Fruit fly (Drosophila melanogaster) whole organism: ENCODE results near the gene kin17.

Source experiments
- CG8478 ChIP-seq: fragments of >200 bp; optimal IDR thresholded peaks from 2 replicates; lab custom pipeline; 2018; ENCODE audit warnings: inconsistent platforms
- Dll ChIP-seq: fragments of >200 bp; optimal IDR thresholded peaks from 2 replicates; lab custom pipeline; 2017
- EcR ChIP-seq, 2 experiments: fragments of >200 bp; optimal IDR thresholded peaks; 2 replicates each; lab custom pipeline; 2017; ENCODE audit warnings: missing biosample characterization in 2 of 2, missing genetic modification characterization in 2 of 2, missing genetic modification reagents in 2 of 2
- pan ChIP-seq: fragments of >200 bp; optimal IDR thresholded peaks from 2 replicates; lab custom pipeline; 2017
- psq ChIP-seq: fragments of >200 bp; optimal IDR thresholded peaks from 2 replicates; lab custom pipeline; 2017
- usp ChIP-seq: fragments of >200 bp; optimal IDR thresholded peaks from 2 replicates; lab custom pipeline; 2017; ENCODE audit warnings: missing biosample characterization, missing genetic modification characterization, mixed read lengths

kin17 gene

dm6 chr3L:20393357-20393756, 36.8 kb downstream of the kin17 start, which contains the start of gene CG33969:
Gene CG33969 (minus strand): TSS chr3L:20393553.
- TF ChIP-seq pan (lab: Kevin White, UChicago) = no peak
- no peak for TF ChIP-seq Dll (lab: Kevin White, UChicago)
- no peak for TF ChIP-seq psq
- no peak for TF ChIP-seq EcR (GFP tag; optimal IDR thresholded peaks at IDR 0.05; lab: Kevin White, UChicago)
- no peak for TF ChIP-seq usp (GFP tag; lab: Kevin White, UChicago)
- TF ChIP-seq CG8478 (lab: Kevin White, UChicago) = no peak

- TF ChIP-seq usp (GFP tag; lab: Kevin White, UChicago) = no peak
- peak; percentile 67 for TF ChIP-seq pan (lab: Kevin White, UChicago)
Measured at dm6 chr3L:20395257-20395909, 38.8 kb downstream of the kin17 start.

DNA sequence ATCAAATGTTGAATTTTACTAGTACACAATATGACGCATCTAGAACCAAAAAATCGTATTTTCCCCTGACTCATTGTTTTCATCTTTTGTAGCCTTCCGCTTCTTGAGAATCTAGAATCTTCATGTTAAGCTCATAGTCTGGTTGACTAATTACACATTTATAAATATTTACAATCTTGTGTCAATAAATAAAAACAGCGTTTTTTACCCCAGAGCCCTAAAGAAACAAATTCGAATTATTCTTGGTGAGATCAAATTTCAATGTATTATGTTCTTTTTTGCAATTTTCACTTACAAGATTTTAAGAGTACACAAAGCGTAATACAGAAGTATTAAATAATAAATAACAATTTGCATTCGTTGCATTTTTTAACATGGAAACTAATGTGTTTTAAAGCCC, 39.4 kb downstream of the kin17 start:
- TF ChIP-seq Dll (lab: Kevin White, UChicago) = no peak
- no peak for TF ChIP-seq CG8478 (lab: Kevin White, UChicago)
- no peak for TF ChIP-seq pan (lab: Kevin White, UChicago)
- no peak for TF ChIP-seq EcR (GFP tag; optimal IDR thresholded peaks at IDR 0.05; lab: Kevin White, UChicago)
- no peak for TF ChIP-seq psq
- TF ChIP-seq usp (GFP tag; lab: Kevin White, UChicago) = no peak

DNA sequence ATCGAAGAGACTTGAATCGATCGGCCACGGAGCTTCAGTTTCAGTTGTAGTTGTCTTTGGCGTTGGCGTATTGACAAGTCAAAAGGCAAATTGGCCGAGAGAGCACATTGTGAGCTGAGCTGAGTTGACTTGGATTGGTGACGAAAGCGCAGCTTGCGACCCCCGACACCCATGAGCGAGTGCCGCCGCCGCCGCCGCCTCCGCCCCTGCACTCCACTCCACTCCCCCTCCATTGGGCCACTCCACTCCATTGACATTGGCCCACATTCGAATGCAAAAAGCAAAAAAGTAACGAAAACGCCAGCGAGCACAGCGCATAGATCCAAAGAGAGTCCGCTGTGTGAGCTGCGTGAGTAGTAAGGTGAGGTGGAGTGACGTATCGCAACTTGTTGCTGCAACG, 41.2 kb downstream of the kin17 start:
- TF ChIP-seq usp (GFP tag; lab: Kevin White, UChicago) (no peak), EcR (GFP tag; optimal IDR thresholded peaks at IDR 0.05; lab: Kevin White, UChicago) (no peak), CG8478 (lab: Kevin White, UChicago) (no peak), pan (lab: Kevin White, UChicago) (no peak), psq (no peak), Dll (lab: Kevin White, UChicago) (no peak)

DNA sequence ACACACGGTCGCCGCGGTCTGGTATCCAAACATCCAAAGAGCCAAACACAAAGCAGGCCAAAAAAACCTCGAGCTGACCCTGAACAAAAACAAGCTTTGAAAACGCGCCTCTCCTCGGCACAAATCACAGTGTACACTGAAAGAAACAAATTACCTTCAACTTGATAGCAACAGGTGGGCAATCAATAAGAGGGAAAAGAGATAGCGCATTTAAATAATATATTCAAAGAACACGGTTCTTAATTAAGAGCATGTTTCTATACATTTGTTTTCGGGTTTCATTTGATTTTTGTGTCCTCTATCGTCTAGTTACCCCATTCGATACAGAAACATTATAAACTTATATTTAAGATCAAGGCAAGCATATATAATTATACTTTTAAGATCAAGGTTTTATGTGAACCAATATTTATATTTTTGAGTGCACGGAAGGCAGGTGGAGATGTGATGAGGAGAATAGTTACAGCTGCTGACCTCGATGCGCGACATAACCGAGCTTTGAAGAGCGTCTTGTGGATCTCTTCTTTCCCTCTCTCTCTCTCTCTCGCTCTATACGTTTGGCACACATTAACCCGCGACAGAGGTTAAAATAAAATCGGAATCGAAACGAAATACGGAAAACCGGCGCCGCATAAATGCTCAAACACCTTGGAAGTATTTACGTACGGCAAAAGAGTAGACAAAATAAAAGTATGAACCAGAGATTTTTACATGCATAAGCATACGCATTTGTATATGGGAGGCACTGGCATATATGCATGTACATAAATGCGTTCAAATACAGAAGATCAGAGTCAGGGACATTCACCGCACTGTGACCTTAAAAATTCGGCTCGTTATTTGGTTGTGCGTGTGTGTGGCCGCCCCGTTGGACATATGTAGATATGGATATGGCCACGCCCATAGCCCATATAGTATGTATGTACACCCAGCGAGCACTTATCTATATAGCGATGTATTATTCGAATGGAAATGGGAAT, 41.9 kb downstream of the kin17 start:
- TF ChIP-seq CG8478 (lab: Kevin White, UChicago) (no peak), usp (GFP tag; lab: Kevin White, UChicago) (no peak), EcR (GFP tag; optimal IDR thresholded peaks at IDR 0.05; lab: Kevin White, UChicago) (no peak), pan (lab: Kevin White, UChicago) (no peak), Dll (lab: Kevin White, UChicago) (no peak), psq (no peak)

- no peak for TF ChIP-seq EcR (GFP tag; optimal IDR thresholded peaks at IDR 0.05; lab: Kevin White, UChicago)
- TF ChIP-seq psq = no peak
- no peak for TF ChIP-seq Dll (lab: Kevin White, UChicago)
- TF ChIP-seq CG8478 (lab: Kevin White, UChicago) = no peak
- TF ChIP-seq pan (lab: Kevin White, UChicago) = no peak
- no peak for TF ChIP-seq usp (GFP tag; lab: Kevin White, UChicago)
Measured at dm6 chr3L:20399550-20400109, 43.0 kb downstream of the kin17 start.

- no peak for TF ChIP-seq Dll (lab: Kevin White, UChicago)
Measured at dm6 chr3L:20400515-20400914, 43.9 kb downstream of the kin17 start.

dm6 chr3L:20401026-20401912, 44.7 kb downstream of the kin17 start, which contains the start of gene trbl:
Gene trbl (minus strand): TSS chr3L:20401609.
- no peak for TF ChIP-seq EcR (GFP tag; optimal IDR thresholded peaks at IDR 0.05; lab: Kevin White, UChicago)
- peak; percentile 5 for TF ChIP-seq psq
- TF ChIP-seq CG8478 (lab: Kevin White, UChicago) = peak; percentile 27
- no peak for TF ChIP-seq Dll (lab: Kevin White, UChicago)

DNA sequence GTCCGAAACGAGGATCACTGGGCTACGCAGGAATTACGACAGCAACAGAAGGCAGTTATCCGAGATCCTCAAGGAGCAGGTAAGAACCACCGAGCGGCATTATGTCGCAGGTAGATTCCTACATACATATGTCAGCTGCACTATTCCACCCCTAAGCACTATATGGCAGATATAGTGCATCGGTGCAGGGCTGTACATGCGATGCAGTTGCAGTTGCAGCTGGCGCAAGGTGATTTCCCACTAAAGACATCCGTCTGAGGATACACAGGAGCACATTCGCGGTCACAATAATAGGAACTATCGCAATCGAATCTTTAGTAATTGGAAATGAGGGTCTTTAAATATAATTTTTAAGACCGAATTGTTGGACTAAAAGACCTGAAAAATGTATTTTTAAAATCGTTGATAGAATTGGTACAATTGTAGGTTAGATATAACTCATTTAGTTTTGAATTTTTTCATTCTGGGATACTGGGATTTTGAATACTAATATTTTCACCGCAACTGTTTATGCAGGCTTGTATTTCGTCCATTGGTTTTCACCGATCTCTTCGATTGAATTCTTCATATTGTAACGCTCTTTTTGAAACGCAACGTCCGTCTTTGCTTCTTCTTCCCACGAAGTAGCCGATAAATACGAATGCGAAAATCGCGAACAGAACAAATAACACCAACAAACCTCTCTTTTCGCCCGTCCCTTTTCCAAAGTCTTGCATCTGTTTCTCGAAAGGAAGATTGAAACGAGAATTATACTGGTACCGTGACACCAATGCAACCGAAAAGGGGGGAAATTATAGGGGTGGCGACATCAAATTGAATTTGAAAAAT, 46.3 kb downstream of the kin17 start:
- no peak for TF ChIP-seq psq
- TF ChIP-seq CG8478 (lab: Kevin White, UChicago) = no peak
- TF ChIP-seq Dll (lab: Kevin White, UChicago) = no peak
- TF ChIP-seq EcR (GFP tag; optimal IDR thresholded peaks at IDR 0.05; lab: Kevin White, UChicago) = no peak
- TF ChIP-seq pan (lab: Kevin White, UChicago) = no peak
- TF ChIP-seq usp (GFP tag; lab: Kevin White, UChicago) = no peak
